Worm (Caenorhabditis elegans) whole organism, L4 larva: Measurements from ENCODE around the gene nhr-131.

Experiments
- F49E8.2 ChIP-seq: sonication (generic microtip); optimal IDR thresholded peaks from 2 replicates; lab custom pipeline; 2016; ENCODE audit warnings: missing compliant biosample characterization, mild to moderate bottlenecking, missing genetic modification characterization, borderline replicate concordance
- R02D3.7 ChIP-seq: fragments of 150-350 bp; sonication (generic microtip); optimal IDR thresholded peaks from 3 replicates; lab custom pipeline; 2014; ENCODE audit warnings: missing biosample characterization, missing genetic modification characterization
- T26A8.4 ChIP-seq: fragments of 200-800 bp; sonication (Bioruptor generic); IDR thresholded peaks from 2 replicates; pipeline ENCODE4 v1.3.6; 2022; ENCODE audit warnings: missing genetic modification characterization, missing compliant biosample characterization
- Y105C5A.15 ChIP-seq: fragments of 200-800 bp; sonication (Bioruptor generic); IDR thresholded peaks from 2 replicates; pipeline ENCODE4 v1.3.6; 2022; ENCODE audit warnings: missing genetic modification characterization, missing compliant biosample characterization
- Y48G9A.11 ChIP-seq: fragments of 200-800 bp; sonication (Bioruptor generic); IDR thresholded peaks from 2 replicates; pipeline ENCODE4 v1.3.6; 2022; ENCODE audit warnings: missing genetic modification reagents, missing genetic modification characterization, missing compliant biosample characterization
- ZK546.5 ChIP-seq, 2 experiments: sonication (generic microtip); optimal IDR thresholded peaks; 2 replicates each; lab custom pipeline; 2017; ENCODE audit warnings: missing biosample characterization in 2 of 2, missing genetic modification characterization in 2 of 2
- aha-1 ChIP-seq: fragments of 150-350 bp; peaks from one replicate; lab custom pipeline; 2014; ENCODE audit warnings: missing biosample characterization, missing genetic modification characterization
- aly-2 ChIP-seq: sonication (generic microtip); optimal IDR thresholded peaks from 2 replicates; lab custom pipeline; 2018; ENCODE audit warnings: missing biosample characterization, missing genetic modification characterization
- attf-4 ChIP-seq: sonication (generic microtip); optimal IDR thresholded peaks from 3 replicates; lab custom pipeline; 2017; ENCODE audit warnings: missing biosample characterization, missing genetic modification characterization
- ces-1 ChIP-seq: fragments of 150-350 bp; sonication (generic microtip); optimal IDR thresholded peaks from 4 replicates; lab custom pipeline; 2014; ENCODE audit warnings: missing biosample characterization, missing genetic modification reagents, missing genetic modification characterization
- daf-16 ChIP-seq, 3 experiments: sonication (generic microtip); optimal IDR thresholded peaks; 2 replicates each; lab custom pipeline; 2016 to 2017; ENCODE audit warnings: missing genetic modification characterization in 3 of 3, missing genetic modification reagents in 3 of 3, mild to moderate bottlenecking in 2 of 3, missing compliant biosample characterization in 2 of 3, missing biosample characterization in 1 of 3, moderate library complexity in 1 of 3
- daf-8 ChIP-seq: fragments of 200-800 bp; sonication (Bioruptor generic); IDR thresholded peaks from 2 replicates; pipeline ENCODE4 v1.3.6; 2022; ENCODE audit warnings: missing genetic modification characterization, missing compliant biosample characterization
- dmd-6 ChIP-seq: fragments of 200-800 bp; sonication (Bioruptor generic); IDR thresholded peaks from 2 replicates; pipeline ENCODE4 v1.3.6; 2022; ENCODE audit warnings: missing genetic modification reagents, missing genetic modification characterization, missing compliant biosample characterization
- duxl-1 ChIP-seq: sonication (generic microtip); optimal IDR thresholded peaks from 2 replicates; lab custom pipeline; 2016; ENCODE audit warnings: mild to moderate bottlenecking, missing genetic modification characterization, moderate library complexity, missing compliant biosample characterization; ENCODE audit not compliant: poor library complexity
- egl-27 ChIP-seq: sonication (generic microtip); optimal IDR thresholded peaks from 3 replicates; lab custom pipeline; 2017; ENCODE audit warnings: missing biosample characterization, missing genetic modification reagents, missing genetic modification characterization
- fkh-10 ChIP-seq: fragments of 150-350 bp; optimal IDR thresholded peaks from 2 replicates; lab custom pipeline; 2014; ENCODE audit warnings: missing biosample characterization, missing genetic modification reagents, missing genetic modification characterization
- fos-1 ChIP-seq: fragments of 150-350 bp; optimal IDR thresholded peaks from 2 replicates; lab custom pipeline; 2014; ENCODE audit warnings: missing biosample characterization, missing genetic modification characterization
- hlh-11 ChIP-seq: fragments of 200-800 bp; sonication (Bioruptor generic); optimal IDR thresholded peaks from 2 replicates; lab custom pipeline; 2018; ENCODE audit warnings: mild to moderate bottlenecking, missing genetic modification characterization, missing compliant biosample characterization
- hmg-1.1 ChIP-seq: fragments of 200-800 bp; sonication (Bioruptor generic); IDR thresholded peaks from 2 replicates; pipeline ENCODE4 v1.3.6; 2022; ENCODE audit warnings: missing genetic modification reagents, missing genetic modification characterization, missing compliant biosample characterization
- lin-1 ChIP-seq: fragments of 200-800 bp; sonication (Bioruptor generic); IDR thresholded peaks from 2 replicates; pipeline ENCODE4 v1.3.6; 2022; ENCODE audit warnings: missing genetic modification reagents, missing genetic modification characterization, missing compliant biosample characterization
- lin-13 ChIP-seq: fragments of 150-350 bp; optimal IDR thresholded peaks from 2 replicates; lab custom pipeline; 2014; ENCODE audit warnings: missing biosample characterization, missing genetic modification reagents, missing genetic modification characterization
- lin-29 ChIP-seq: fragments of 200-800 bp; sonication (Bioruptor generic); IDR thresholded peaks from 2 replicates; pipeline ENCODE4 v1.3.6; 2022; ENCODE audit warnings: missing genetic modification reagents, missing genetic modification characterization, missing compliant biosample characterization
- mdl-1 ChIP-seq, 2 experiments: fragments of 150-350 bp in 1 of 2; sonication (generic microtip) in 1 of 2; optimal IDR thresholded peaks; 2 replicates each; lab custom pipeline; 2014 to 2017; ENCODE audit warnings: missing biosample characterization in 2 of 2, missing genetic modification characterization in 2 of 2
- mdt-29 ChIP-seq: fragments of 200-800 bp; sonication (Bioruptor generic); IDR thresholded peaks from 2 replicates; pipeline ENCODE4 v1.3.6; 2022; ENCODE audit warnings: missing genetic modification reagents, missing genetic modification characterization, missing compliant biosample characterization
- mep-1 ChIP-seq: fragments of 150-350 bp; sonication (generic microtip); optimal IDR thresholded peaks from 3 replicates; lab custom pipeline; 2014; ENCODE audit warnings: missing biosample characterization, missing genetic modification characterization
- nhr-102 ChIP-seq: sonication (generic microtip); optimal IDR thresholded peaks from 2 replicates; lab custom pipeline; 2016; ENCODE audit warnings: mild to moderate bottlenecking, missing genetic modification characterization, moderate library complexity, missing compliant biosample characterization
- nhr-11 ChIP-seq: fragments of 150-350 bp; optimal IDR thresholded peaks from 2 replicates; lab custom pipeline; 2014; ENCODE audit warnings: missing biosample characterization, missing genetic modification characterization
- nhr-42 ChIP-seq: fragments of 200-800 bp; sonication (Bioruptor generic); IDR thresholded peaks from 2 replicates; pipeline ENCODE4 v1.3.6; 2022; ENCODE audit warnings: missing genetic modification characterization, missing compliant biosample characterization
- nhr-6 ChIP-seq: fragments of 150-350 bp; optimal IDR thresholded peaks from 2 replicates; lab custom pipeline; 2014; ENCODE audit warnings: missing biosample characterization, missing genetic modification characterization
- php-3 ChIP-seq: fragments of 200-800 bp; sonication (Bioruptor generic); IDR thresholded peaks from 2 replicates; pipeline ENCODE4 v1.3.6; 2022; ENCODE audit warnings: missing genetic modification reagents, missing genetic modification characterization, missing compliant biosample characterization
- rbr-2 ChIP-seq: sonication (generic microtip); optimal IDR thresholded peaks from 2 replicates; lab custom pipeline; 2016; ENCODE audit warnings: missing genotype, missing genetic modification characterization, missing compliant biosample characterization
- skn-1 ChIP-seq: fragments of 150-350 bp; optimal IDR thresholded peaks from 2 replicates; lab custom pipeline; 2014; ENCODE audit warnings: missing biosample characterization, missing genetic modification characterization
- tag-97 ChIP-seq: fragments of 200-800 bp; sonication (Bioruptor generic); IDR thresholded peaks from 2 replicates; pipeline ENCODE4 v1.3.6; 2022; ENCODE audit warnings: missing genetic modification characterization, missing compliant biosample characterization
- tra-1 ChIP-seq: fragments of 200-800 bp; sonication (Bioruptor generic); IDR thresholded peaks from 2 replicates; pipeline ENCODE4 v1.3.6; 2022; ENCODE audit warnings: missing genetic modification reagents, missing genetic modification characterization, missing compliant biosample characterization
- unc-62 ChIP-seq, 3 experiments: fragments of 150-350 bp in 1 of 3; sonication (generic microtip); optimal IDR thresholded peaks in 2 of 3; peaks in 1 of 3; 1 replicate in 1 of 3; 2 replicates in 2 of 3; lab custom pipeline; 2014 to 2017; ENCODE audit warnings: missing biosample characterization in 3 of 3, missing genetic modification characterization in 3 of 3, missing genetic modification reagents in 3 of 3, missing genotype in 1 of 3
- vab-7 ChIP-seq: fragments of 200-800 bp; sonication (Bioruptor generic); IDR thresholded peaks from 2 replicates; pipeline ENCODE4 v1.3.6; 2022; ENCODE audit warnings: missing genetic modification reagents, missing genetic modification characterization, missing compliant biosample characterization
- zag-1 ChIP-seq: fragments of 150-350 bp; optimal IDR thresholded peaks from 2 replicates; lab custom pipeline; 2014; ENCODE audit warnings: missing biosample characterization, missing genetic modification characterization
- zfp-2 ChIP-seq: sonication (generic microtip); optimal IDR thresholded peaks from 2 replicates; lab custom pipeline; 2016; ENCODE audit warnings: mild to moderate bottlenecking, missing genetic modification characterization, missing compliant biosample characterization
- zip-11 ChIP-seq: fragments of 200-800 bp; sonication (Bioruptor generic); IDR thresholded peaks from 2 replicates; pipeline ENCODE4 v1.3.6; 2022; ENCODE audit warnings: missing genetic modification characterization, missing compliant biosample characterization
- zip-2 ChIP-seq: fragments of 150-350 bp; optimal IDR thresholded peaks from 2 replicates; lab custom pipeline; 2014; ENCODE audit warnings: missing biosample characterization, missing genetic modification characterization
- ztf-11 ChIP-seq: fragments of 150-350 bp; optimal IDR thresholded peaks from 2 replicates; lab custom pipeline; 2014; ENCODE audit warnings: missing biosample characterization, missing genetic modification characterization

nhr-131 gene

ce11 chrV:534176-534575, 40.0 kb downstream of the nhr-131 start, which contains the start of gene nhr-132 (continued):
- TF ChIP-seq tra-1 (GFP tag; lab: Robert Waterston, UW) (no peak), hmg-1.1 (GFP tag; lab: Robert Waterston, UW) (no peak), attf-4 (tag; lab: Kevin White, UChicago) (no peak), ces-1 (GFP tag; lab: Kevin White, UChicago) (no peak), nhr-11 (tag; lab: Kevin White, UChicago) (no peak), Y105C5A.15 (GFP tag; lab: Robert Waterston, UW) (no peak), tag-97 (GFP tag; lab: Robert Waterston, UW) (no peak), lin-1 (GFP tag; lab: Robert Waterston, UW) (0 out of 2 replicates have a peak, but pooled peaks have one; percentile 8), ztf-11 (no peak), lin-29 (no peak), daf-8 (no peak), nhr-6 (no peak), T26A8.4 (GFP tag; lab: Robert Waterston, UW) (no peak), nhr-42 (GFP tag; lab: Robert Waterston, UW) (no peak), zag-1 (tag; lab: Kevin White, UChicago) (no peak), unc-62 (GFP tag; optimal IDR thresholded peaks at IDR 0.05 in 1 of 2; lab: Kevin White, UChicago) (no peak), unc-62 (tag; optimal IDR thresholded peaks at IDR 0.05; lab: Kevin White, UChicago) (no peak), lin-13 (GFP tag; lab: Kevin White, UChicago) (no peak), zip-2 (tag; lab: Kevin White, UChicago) (peak; percentile 0), ZK546.5 (tag; optimal IDR thresholded peaks at IDR 0.05; lab: Kevin White, UChicago) (no peak), php-3 (GFP tag; lab: Robert Waterston, UW) (peak; percentile 70), zip-11 (GFP tag; lab: Robert Waterston, UW) (no peak), mdt-29 (GFP tag; lab: Robert Waterston, UW) (no peak), egl-27 (tag; lab: Kevin White, UChicago) (no peak), Y48G9A.11 (GFP tag; lab: Robert Waterston, UW) (no peak), rbr-2 (no peak), hlh-11 (peak; percentile 67), aha-1 (tag; lab: Kevin White, UChicago) (no peak), vab-7 (no peak), nhr-102 (peak; percentile 64), fos-1 (tag; lab: Kevin White, UChicago) (no peak), R02D3.7 (tag; lab: Kevin White, UChicago) (no peak), skn-1 (no peak), duxl-1 (tag; lab: Kevin White, UChicago) (peak; percentile 34)
- TF ChIP-seq, all 104 proteins: peak for 17

ce11 chrV:536571-536970, 42.4 kb downstream of the nhr-131 start, which contains the start of gene C14C6.5:
Gene C14C6.5, plus strand, starts transcription at chrV:536628.
- peak in 1 of 2 experiments; percentile 93 for TF ChIP-seq unc-62 (GFP tag; optimal IDR thresholded peaks at IDR 0.05 in 1 of 2; lab: Kevin White, UChicago)
- no peak for TF ChIP-seq unc-62 (tag; optimal IDR thresholded peaks at IDR 0.05; lab: Kevin White, UChicago)
- TF ChIP-seq mdl-1 (tag; optimal IDR thresholded peaks at IDR 0.05; lab: Kevin White, UChicago): no peak
- TF ChIP-seq, all 104 proteins: peak for 1

- TF ChIP-seq F49E8.2 (no peak), mep-1 (tag; lab: Kevin White, UChicago) (no peak), zfp-2 (no peak), vab-7 (no peak), daf-16 (GFP tag; optimal IDR thresholded peaks at IDR 0.05; lab: Kevin White, UChicago) (no peak), daf-16 (tag; optimal IDR thresholded peaks at IDR 0.05; lab: Kevin White, UChicago) (no peak), mdt-29 (GFP tag; lab: Robert Waterston, UW) (no peak), lin-13 (GFP tag; lab: Kevin White, UChicago) (no peak), tag-97 (GFP tag; lab: Robert Waterston, UW) (no peak), nhr-42 (GFP tag; lab: Robert Waterston, UW) (no peak), nhr-6 (no peak), ces-1 (GFP tag; lab: Kevin White, UChicago) (no peak), rbr-2 (no peak), hmg-1.1 (GFP tag; lab: Robert Waterston, UW) (no peak), ZK546.5 (tag; optimal IDR thresholded peaks at IDR 0.05; lab: Kevin White, UChicago) (no peak), dmd-6 (no peak), aly-2 (tag; lab: Kevin White, UChicago) (no peak), nhr-11 (tag; lab: Kevin White, UChicago) (no peak), fkh-10 (no peak)
Observed at ce11 chrV:539040-539510, 44.9 kb downstream of the nhr-131 start, which contains the start of gene nhr-155. Gene nhr-155, plus strand, starts transcription at chrV:539460.
